Worm (Caenorhabditis elegans) whole organism, L2 larva: ENCODE data around the gene cyc-2.1.

Experiments used
- C34F6.9 ChIP-seq: fragments of 150-350 bp; optimal IDR thresholded peaks from 2 replicates; lab custom pipeline; 2014; ENCODE audit warnings: missing biosample characterization, missing genetic modification characterization
- F13H6.1 ChIP-seq: sonication (generic microtip); optimal IDR thresholded peaks from 2 replicates; lab custom pipeline; 2016; ENCODE audit warnings: missing genetic modification characterization, missing compliant biosample characterization
- R02D3.7 ChIP-seq: fragments of 150-350 bp; optimal IDR thresholded peaks from 2 replicates; lab custom pipeline; 2014; ENCODE audit warnings: missing biosample characterization, missing genetic modification characterization
- ZK546.5 ChIP-seq: sonication (generic microtip); optimal IDR thresholded peaks from 2 replicates; lab custom pipeline; 2017; ENCODE audit warnings: missing biosample characterization, missing genetic modification characterization
- alr-1 ChIP-seq: fragments of 150-350 bp; optimal IDR thresholded peaks from 2 replicates; lab custom pipeline; 2014; ENCODE audit warnings: missing biosample characterization, missing genetic modification characterization
- aly-2 ChIP-seq: fragments of 150-350 bp; optimal IDR thresholded peaks from 2 replicates; lab custom pipeline; 2014; ENCODE audit warnings: missing biosample characterization, missing genetic modification characterization
- ama-1 ChIP-seq: fragments of 150-350 bp; optimal IDR thresholded peaks from 2 replicates; lab custom pipeline; 2018; ENCODE audit warnings: inconsistent platforms
- blmp-1 ChIP-seq: sonication (generic microtip); optimal IDR thresholded peaks from 2 replicates; lab custom pipeline; 2017; ENCODE audit warnings: missing genetic modification characterization, mild to moderate bottlenecking, missing compliant biosample characterization, antibody characterized with exemption, moderate library complexity; ENCODE audit not compliant: insufficient read depth
- ceh-16 ChIP-seq: fragments of 150-350 bp; optimal IDR thresholded peaks from 2 replicates; lab custom pipeline; 2014; ENCODE audit warnings: missing biosample characterization, missing genetic modification characterization
- crh-2 ChIP-seq: sonication (generic microtip); optimal IDR thresholded peaks from 2 replicates; lab custom pipeline; 2017; ENCODE audit warnings: missing biosample characterization, missing genetic modification characterization
- dmd-4 ChIP-seq: sonication (generic microtip); optimal IDR thresholded peaks from 2 replicates; lab custom pipeline; 2017; ENCODE audit warnings: missing biosample characterization, missing genetic modification characterization
- egl-27 ChIP-seq: sonication (generic microtip); optimal IDR thresholded peaks from 3 replicates; lab custom pipeline; 2017; ENCODE audit warnings: missing biosample characterization, missing genetic modification reagents, missing genetic modification characterization
- elt-1 ChIP-seq: fragments of 150-350 bp; optimal IDR thresholded peaks from 2 replicates; lab custom pipeline; 2014; ENCODE audit warnings: missing biosample characterization, missing genetic modification characterization
- elt-3 ChIP-seq: sonication (generic microtip); optimal IDR thresholded peaks from 2 replicates; lab custom pipeline; 2017; ENCODE audit warnings: missing biosample characterization, missing genetic modification characterization
- fos-1 ChIP-seq: fragments of 150-350 bp; optimal IDR thresholded peaks from 2 replicates; lab custom pipeline; 2014; ENCODE audit warnings: missing biosample characterization, missing genetic modification characterization
- gmeb-1 ChIP-seq: fragments of 150-350 bp; optimal IDR thresholded peaks from 2 replicates; lab custom pipeline; 2014; ENCODE audit warnings: missing biosample characterization, missing genetic modification characterization
- lin-11 ChIP-seq: fragments of 150-350 bp; sonication (generic microtip); optimal IDR thresholded peaks from 2 replicates; lab custom pipeline; 2014; ENCODE audit warnings: missing biosample characterization, missing genetic modification characterization, inconsistent platforms, mixed read lengths
- lin-39 ChIP-seq: fragments of 150-350 bp; optimal IDR thresholded peaks from 2 replicates; lab custom pipeline; 2014; ENCODE audit warnings: missing biosample characterization, missing genetic modification reagents, missing genetic modification characterization
- lsy-2 ChIP-seq, 2 experiments: fragments of 150-350 bp in 1 of 2; sonication (generic microtip) in 1 of 2; optimal IDR thresholded peaks; 2 replicates each; lab custom pipeline; 2014 to 2017; ENCODE audit warnings: missing biosample characterization in 2 of 2, missing genetic modification characterization in 2 of 2
- mab-5 ChIP-seq: fragments of 150-350 bp; optimal IDR thresholded peaks from 2 replicates; lab custom pipeline; 2014; ENCODE audit warnings: missing biosample characterization, missing genetic modification characterization
- nhr-10 ChIP-seq: sonication (generic microtip); optimal IDR thresholded peaks from 2 replicates; lab custom pipeline; 2017; ENCODE audit warnings: missing biosample characterization, missing genetic modification characterization
- nhr-11 ChIP-seq: fragments of 150-350 bp; optimal IDR thresholded peaks from 2 replicates; lab custom pipeline; 2014; ENCODE audit warnings: missing biosample characterization, missing genetic modification characterization
- nhr-21 ChIP-seq: fragments of 150-350 bp; optimal IDR thresholded peaks from 2 replicates; lab custom pipeline; 2014; ENCODE audit warnings: missing biosample characterization, missing genetic modification characterization
- nhr-23 ChIP-seq: fragments of 150-350 bp; optimal IDR thresholded peaks from 2 replicates; lab custom pipeline; 2014; ENCODE audit warnings: missing biosample characterization, missing genetic modification reagents, missing genetic modification characterization
- nhr-25 ChIP-seq: fragments of 150-350 bp; sonication (generic microtip); optimal IDR thresholded peaks from 3 replicates; lab custom pipeline; 2014; ENCODE audit warnings: missing biosample characterization, missing genetic modification characterization
- nhr-6 ChIP-seq: fragments of 150-350 bp; optimal IDR thresholded peaks from 2 replicates; lab custom pipeline; 2014; ENCODE audit warnings: missing biosample characterization, missing genetic modification characterization
- nhr-77 ChIP-seq: fragments of 150-350 bp; optimal IDR thresholded peaks from 2 replicates; lab custom pipeline; 2014; ENCODE audit warnings: missing biosample characterization, missing genetic modification characterization
- sma-3 ChIP-seq: sonication (generic microtip); optimal IDR thresholded peaks from 2 replicates; lab custom pipeline; 2016; ENCODE audit warnings: missing genetic modification reagents, missing genetic modification characterization, missing compliant biosample characterization
- sma-9 ChIP-seq, 2 experiments: fragments of 150-350 bp in 1 of 2; sonication (generic microtip) in 1 of 2; optimal IDR thresholded peaks; 2 replicates each; lab custom pipeline; 2014 to 2016; ENCODE audit warnings: missing genetic modification characterization in 2 of 2, mild to moderate bottlenecking in 1 of 2, missing biosample characterization in 1 of 2, missing compliant biosample characterization in 1 of 2, missing genetic modification reagents in 1 of 2, moderate library complexity in 1 of 2
- snpc-4 ChIP-seq: fragments of 150-350 bp; optimal IDR thresholded peaks from 2 replicates; lab custom pipeline; 2014; ENCODE audit warnings: missing biosample characterization, missing genetic modification characterization
- unc-39 ChIP-seq: fragments of 150-350 bp; optimal IDR thresholded peaks from 2 replicates; lab custom pipeline; 2014; ENCODE audit warnings: missing biosample characterization, missing genetic modification characterization
- unc-55 ChIP-seq: fragments of 150-350 bp; sonication (generic microtip); optimal IDR thresholded peaks from 3 replicates; lab custom pipeline; 2014; ENCODE audit warnings: missing biosample characterization, missing genetic modification reagents, missing genetic modification characterization
- zag-1 ChIP-seq: fragments of 150-350 bp; optimal IDR thresholded peaks from 2 replicates; lab custom pipeline; 2014; ENCODE audit warnings: missing biosample characterization, missing genetic modification characterization
- ztf-11 ChIP-seq: sonication (generic microtip); optimal IDR thresholded peaks from 2 replicates; lab custom pipeline; 2017; ENCODE audit warnings: missing biosample characterization, missing genetic modification characterization

cyc-2.1 gene

ce11 chrIV:4776001-4776400 lies 27.2 kb upstream of the cyc-2.1 start, which contains the start of gene R11E3.19:
R11E3.19 (minus strand) TSS chrIV:4776101.
- TF ChIP-seq sma-9 (GFP tag; optimal IDR thresholded peaks at IDR 0.05; lab: Kevin White, UChicago) (no peak), sma-9 (tag; optimal IDR thresholded peaks at IDR 0.05; lab: Kevin White, UChicago) (no peak), unc-39 (tag; lab: Kevin White, UChicago) (no peak), nhr-10 (no peak), ZK546.5 (tag; lab: Kevin White, UChicago) (no peak), blmp-1 (tag; lab: Kevin White, UChicago) (no peak), lin-11 (tag; lab: Kevin White, UChicago) (no peak), snpc-4 (no peak), nhr-11 (tag; lab: Kevin White, UChicago) (no peak), nhr-23 (tag; lab: Kevin White, UChicago) (no peak), dmd-4 (tag; lab: Kevin White, UChicago) (no peak), R02D3.7 (no peak), crh-2 (tag; lab: Kevin White, UChicago) (no peak), nhr-21 (tag; lab: Kevin White, UChicago) (no peak), mab-5 (tag; lab: Kevin White, UChicago) (no peak), elt-1 (tag; lab: Kevin White, UChicago) (no peak), gmeb-1 (no peak), alr-1 (tag; lab: Kevin White, UChicago) (no peak), lsy-2 (tag; optimal IDR thresholded peaks at IDR 0.05; lab: Kevin White, UChicago) (no peak), elt-3 (no peak), zag-1 (tag; lab: Kevin White, UChicago) (no peak)

- TF ChIP-seq nhr-21 (tag; lab: Kevin White, UChicago) = no peak
- no peak for TF ChIP-seq aly-2 (tag; lab: Kevin White, UChicago)
- TF ChIP-seq ama-1 = no peak
- TF ChIP-seq sma-3 (GFP tag; lab: Kevin White, UChicago) = no peak
- TF ChIP-seq fos-1 = peak; percentile 29
These were observed 23.0 kb upstream of the cyc-2.1 start, which contains the start of gene R11E3.2 for ce11 chrIV:4771792-4772191. R11E3.2 (plus strand) TSS chrIV:4772092.

- TF ChIP-seq ztf-11 (no peak), nhr-23 (tag; lab: Kevin White, UChicago) (no peak), crh-2 (tag; lab: Kevin White, UChicago) (no peak), aly-2 (tag; lab: Kevin White, UChicago) (no peak), gmeb-1 (no peak), lin-39 (tag; lab: Kevin White, UChicago) (no peak), lin-11 (tag; lab: Kevin White, UChicago) (no peak), sma-3 (GFP tag; lab: Kevin White, UChicago) (no peak), elt-1 (tag; lab: Kevin White, UChicago) (no peak), F13H6.1 (tag; lab: Kevin White, UChicago) (no peak), nhr-25 (no peak), nhr-21 (tag; lab: Kevin White, UChicago) (no peak), nhr-77 (tag; lab: Kevin White, UChicago) (no peak), nhr-10 (no peak), zag-1 (tag; lab: Kevin White, UChicago) (no peak), egl-27 (tag; lab: Kevin White, UChicago) (no peak), elt-3 (no peak), C34F6.9 (tag; lab: Kevin White, UChicago) (no peak), ceh-16 (tag; lab: Kevin White, UChicago) (no peak)
These were observed 15.6 kb upstream of the cyc-2.1 start, which contains the start of gene npp-26 for ce11 chrIV:4764422-4764821. npp-26 (plus strand) TSS chrIV:4764722.

ce11 chrIV:4763844-4764243 lies 15.0 kb upstream of the cyc-2.1 start, which contains the start of gene Y17G9B.2:
Y17G9B.2 (plus strand) TSS chrIV:4764144.
- TF ChIP-seq lin-39 (tag; lab: Kevin White, UChicago) (no peak), lin-11 (tag; lab: Kevin White, UChicago) (no peak), blmp-1 (tag; lab: Kevin White, UChicago) (no peak), sma-9 (GFP tag; optimal IDR thresholded peaks at IDR 0.05; lab: Kevin White, UChicago) (no peak), sma-9 (tag; optimal IDR thresholded peaks at IDR 0.05; lab: Kevin White, UChicago) (no peak), unc-55 (no peak), unc-39 (tag; lab: Kevin White, UChicago) (no peak), nhr-77 (tag; lab: Kevin White, UChicago) (no peak), elt-3 (no peak), nhr-25 (no peak), nhr-6 (tag; lab: Kevin White, UChicago) (no peak), gmeb-1 (no peak), sma-3 (GFP tag; lab: Kevin White, UChicago) (no peak), ztf-11 (no peak)
